Worm (Caenorhabditis elegans): Measurements from ENCODE around the gene gad-3.

- no peak for TF ChIP-seq blmp-1 (tag; optimal IDR thresholded peaks at IDR 0.05)
- TF ChIP-seq lsy-2 (tag; optimal IDR thresholded peaks at IDR 0.05) = peak; percentile 30
- peak; percentile 20 for TF ChIP-seq pha-4 (tag; optimal IDR thresholded peaks at IDR 0.05)
- TF ChIP-seq ceh-43 (GFP tag; optimal IDR thresholded peaks at IDR 0.05) = no peak
- TF ChIP-seq lin-13 (tag; optimal IDR thresholded peaks at IDR 0.05) = no peak
- TF ChIP-seq ces-1 (GFP tag; optimal IDR thresholded peaks at IDR 0.05) = peak; percentile 80
- no peak for TF ChIP-seq nhr-28 (tag; optimal IDR thresholded peaks at IDR 0.05)
- peak; percentile 28 for TF ChIP-seq nhr-237 (tag; optimal IDR thresholded peaks at IDR 0.05)
- TF ChIP-seq snpc-4 (tag; optimal IDR thresholded peaks at IDR 0.05) = no peak
- no peak for TF ChIP-seq ceh-39 (tag; optimal IDR thresholded peaks at IDR 0.05)
- TF ChIP-seq hlh-1 (tag; optimal IDR thresholded peaks at IDR 0.05) = no peak
- no peak for TF ChIP-seq unc-39 (tag; optimal IDR thresholded peaks at IDR 0.05)
- no peak for TF ChIP-seq nhr-2 (tag; optimal IDR thresholded peaks at IDR 0.05)
Observed at ce11 chrV:9220444-9220843, 47.6 kb upstream of the gad-3 start.
